Fruit fly (Drosophila melanogaster) whole organism, embryonic: ENCODE measurements around the gene CG5611.

Source experiments
- C15 ChIP-seq: fragments of 200-800 bp; sonication (Bioruptor generic); IDR thresholded peaks from 3 replicates; pipeline ENCODE4 v1.3.6; 2022; ENCODE audit warnings: missing biosample characterization, missing genetic modification characterization
- CG10147 ChIP-seq: fragments of 200-800 bp; sonication (Bioruptor generic); optimal IDR thresholded peaks from 2 replicates; lab custom pipeline; 2019; ENCODE audit warnings: missing biosample characterization, mild to moderate bottlenecking, missing genetic modification characterization, moderate library complexity
- CG10959 ChIP-seq: fragments of 200-800 bp; sonication (Bioruptor generic); IDR thresholded peaks from 2 replicates; pipeline ENCODE4 v1.3.6; 2022; ENCODE audit warnings: missing biosample characterization, missing genetic modification characterization
- CG11504 ChIP-seq: fragments of 200-800 bp; sonication (Bioruptor generic); optimal IDR thresholded peaks from 3 replicates; lab custom pipeline; 2019; ENCODE audit warnings: missing biosample characterization, mild to moderate bottlenecking, missing genetic modification characterization, moderate library complexity
- CG11696 ChIP-seq: fragments of 200-800 bp; sonication (Bioruptor generic); IDR thresholded peaks from 2 replicates; pipeline ENCODE4 v1.3.6; 2022; ENCODE audit warnings: missing biosample characterization, missing genetic modification characterization
- CG12155 ChIP-seq: fragments of 200-800 bp; sonication (Bioruptor generic); optimal IDR thresholded peaks from 3 replicates; lab custom pipeline; 2016; ENCODE audit warnings: missing biosample characterization, missing genetic modification characterization
- CG1233 ChIP-seq: fragments of 200-800 bp; sonication (Bioruptor generic); optimal IDR thresholded peaks from 4 replicates; lab custom pipeline; 2018; ENCODE audit warnings: missing biosample characterization, mild to moderate bottlenecking, missing genetic modification characterization
- CG12769 ChIP-seq: fragments of 200-800 bp; sonication (Bioruptor generic); optimal IDR thresholded peaks from 2 replicates; lab custom pipeline; 2019; ENCODE audit warnings: missing biosample characterization, mild to moderate bottlenecking, missing genetic modification characterization, moderate library complexity
- CG13775 ChIP-seq: fragments of 200-800 bp; sonication (Bioruptor generic); optimal IDR thresholded peaks from 3 replicates; lab custom pipeline; 2017; ENCODE audit warnings: missing biosample characterization, mild to moderate bottlenecking, missing genetic modification characterization
- CG14965 ChIP-seq: fragments of 200-800 bp; sonication (Bioruptor generic); optimal IDR thresholded peaks from 2 replicates; lab custom pipeline; 2016; ENCODE audit warnings: missing biosample characterization, missing genetic modification characterization, borderline replicate concordance
- CG16863 ChIP-seq: fragments of 200-800 bp; sonication (Bioruptor generic); optimal IDR thresholded peaks from 3 replicates; lab custom pipeline; 2016; ENCODE audit warnings: missing biosample characterization, missing genetic modification characterization
- CG17186 ChIP-seq: fragments of 200-800 bp; sonication (Bioruptor generic); optimal IDR thresholded peaks from 3 replicates; lab custom pipeline; 2017; ENCODE audit warnings: missing biosample characterization, missing genetic modification reagents, missing genetic modification characterization
- CG17612 ChIP-seq: fragments of 200-800 bp; sonication (Bioruptor generic); IDR thresholded peaks from 2 replicates; pipeline ENCODE4 v1.3.6; 2022; ENCODE audit warnings: missing biosample characterization, missing genetic modification characterization
- CG17829 ChIP-seq: fragments of 200-800 bp; optimal IDR thresholded peaks from 2 replicates; lab custom pipeline; 2019; ENCODE audit warnings: missing biosample characterization, mild to moderate bottlenecking, missing genetic modification characterization, moderate library complexity
- CG30431 ChIP-seq: fragments of 200-800 bp; sonication (Bioruptor generic); optimal IDR thresholded peaks from 2 replicates; lab custom pipeline; 2017; ENCODE audit warnings: missing biosample characterization, missing genetic modification characterization
- CG3163 ChIP-seq: fragments of 200-800 bp; sonication (Bioruptor generic); optimal IDR thresholded peaks from 3 replicates; lab custom pipeline; 2016; ENCODE audit warnings: missing biosample characterization, missing genetic modification characterization
- CG6791 ChIP-seq: fragments of 200-800 bp; sonication (Bioruptor generic); IDR thresholded peaks from 3 replicates; pipeline ENCODE4 v1.3.6; 2022; ENCODE audit warnings: missing biosample characterization, missing genetic modification characterization; ENCODE audit not compliant: partially characterized antibody
- CG8388 ChIP-seq: fragments of 200-800 bp; sonication (Bioruptor generic); optimal IDR thresholded peaks from 2 replicates; lab custom pipeline; 2019; ENCODE audit warnings: missing biosample characterization, mild to moderate bottlenecking, missing genetic modification characterization, moderate library complexity
- CG9797 ChIP-seq: fragments of 200-800 bp; sonication (Bioruptor generic); optimal IDR thresholded peaks from 3 replicates; lab custom pipeline; 2018; ENCODE audit warnings: missing biosample characterization, mild to moderate bottlenecking, missing genetic modification characterization
- Dad ChIP-seq: fragments of 200-800 bp; sonication (Bioruptor generic); optimal IDR thresholded peaks from 3 replicates; lab custom pipeline; 2016; ENCODE audit warnings: missing biosample characterization, missing genetic modification characterization
- Dip3 ChIP-seq: fragments of 200-800 bp; sonication (Bioruptor generic); optimal IDR thresholded peaks from 3 replicates; lab custom pipeline; 2016; ENCODE audit warnings: missing biosample characterization, missing genetic modification characterization
- Doc2 ChIP-seq: fragments of 200-800 bp; sonication (Bioruptor generic); IDR thresholded peaks from 2 replicates; pipeline ENCODE4 v1.3.6; 2022; ENCODE audit warnings: missing biosample characterization, missing genetic modification characterization
- Dp ChIP-seq: fragments of 200-800 bp; sonication (Bioruptor generic); optimal IDR thresholded peaks from 2 replicates; lab custom pipeline; 2018; ENCODE audit warnings: missing biosample characterization, mild to moderate bottlenecking, missing genetic modification characterization, moderate library complexity
- Drgx ChIP-seq: fragments of 200-800 bp; sonication (Bioruptor generic); IDR thresholded peaks from 2 replicates; pipeline ENCODE4 v1.3.6; 2022; ENCODE audit warnings: missing biosample characterization, missing genetic modification characterization
- Fer3 ChIP-seq: fragments of 200-800 bp; sonication (Bioruptor generic); optimal IDR thresholded peaks from 2 replicates; lab custom pipeline; 2018; ENCODE audit warnings: missing biosample characterization, mild to moderate bottlenecking, missing genetic modification characterization, moderate library complexity
- HHEX ChIP-seq: fragments of 200-800 bp; sonication (Bioruptor generic); optimal IDR thresholded peaks from 3 replicates; lab custom pipeline; 2017; ENCODE audit warnings: missing biosample characterization, mild to moderate bottlenecking, missing genetic modification characterization, missing genetic modification reagents
- Hsf ChIP-seq: fragments of 200-800 bp; sonication (Bioruptor generic); optimal IDR thresholded peaks from 3 replicates; lab custom pipeline; 2016; ENCODE audit warnings: missing biosample characterization, missing genetic modification characterization
- MTF-1 ChIP-seq: fragments of 200-800 bp; sonication (Bioruptor generic); optimal IDR thresholded peaks from 2 replicates; lab custom pipeline; 2018; ENCODE audit warnings: missing biosample characterization, mild to moderate bottlenecking, missing genetic modification characterization, borderline replicate concordance
- Rx ChIP-seq: fragments of 200-800 bp; sonication (Bioruptor generic); IDR thresholded peaks from 2 replicates; pipeline ENCODE4 v1.3.6; 2022; ENCODE audit warnings: missing biosample characterization, missing genetic modification characterization
- Xbp1 ChIP-seq: fragments of 200-800 bp; sonication (Bioruptor generic); optimal IDR thresholded peaks from 3 replicates; lab custom pipeline; 2016; ENCODE audit warnings: missing biosample characterization, mild to moderate bottlenecking, missing genetic modification characterization
- bbx ChIP-seq: fragments of 200-800 bp; sonication (Bioruptor generic); IDR thresholded peaks from 2 replicates; pipeline ENCODE4 v1.3.6; 2022; ENCODE audit warnings: missing biosample characterization, missing genetic modification characterization; ENCODE audit not compliant: partially characterized antibody
- chif ChIP-seq, 2 experiments: fragments of 200-800 bp; sonication (Bioruptor generic); optimal IDR thresholded peaks; 3 replicates each; lab custom pipeline; 2016; ENCODE audit warnings: missing biosample characterization in 2 of 2, missing genetic modification characterization in 2 of 2
- chinmo ChIP-seq: fragments of 200-800 bp; sonication (Bioruptor generic); IDR thresholded peaks from 4 replicates; pipeline ENCODE4 v1.3.6; 2022; ENCODE audit warnings: missing biosample characterization, missing genetic modification characterization; ENCODE audit not compliant: partially characterized antibody
- chm ChIP-seq: fragments of 200-800 bp; sonication (Bioruptor generic); IDR thresholded peaks from 2 replicates; pipeline ENCODE4 v1.3.6; 2022; ENCODE audit warnings: missing biosample characterization, missing genetic modification characterization
- croc ChIP-seq: fragments of 200-800 bp; sonication (Bioruptor generic); conservative IDR thresholded peaks from 3 replicates; pipeline ENCODE4 v1.3.6; 2022; ENCODE audit warnings: missing biosample characterization, missing genetic modification characterization
- cwo ChIP-seq: fragments of 200-800 bp; sonication (Bioruptor generic); optimal IDR thresholded peaks from 3 replicates; lab custom pipeline; 2017; ENCODE audit warnings: missing biosample characterization, missing genetic modification characterization, mild to moderate bottlenecking, moderate library complexity, missing genetic modification reagents
- exex ChIP-seq: fragments of 200-800 bp; sonication (Bioruptor generic); optimal IDR thresholded peaks from 4 replicates; lab custom pipeline; 2018; ENCODE audit warnings: missing biosample characterization, mild to moderate bottlenecking, missing genetic modification characterization, moderate library complexity
- fru ChIP-seq: fragments of >200 bp; optimal IDR thresholded peaks from 2 replicates; lab custom pipeline; 2017
- klu ChIP-seq: fragments of 200-800 bp; sonication (Bioruptor generic); IDR thresholded peaks from 2 replicates; pipeline ENCODE4 v1.3.6; 2022; ENCODE audit warnings: missing biosample characterization, missing genetic modification characterization
- lmd ChIP-seq: fragments of 200-800 bp; sonication (Bioruptor generic); IDR thresholded peaks from 2 replicates; pipeline ENCODE4 v1.3.6; 2022; ENCODE audit warnings: missing biosample characterization, missing genetic modification characterization
- pfk ChIP-seq: fragments of 200-800 bp; sonication (Bioruptor generic); optimal IDR thresholded peaks from 2 replicates; lab custom pipeline; 2018; ENCODE audit warnings: missing biosample characterization, mild to moderate bottlenecking, missing genetic modification characterization, moderate library complexity
- pnt ChIP-seq: fragments of 200-800 bp; sonication (Bioruptor generic); optimal IDR thresholded peaks from 3 replicates; lab custom pipeline; 2016; ENCODE audit warnings: missing biosample characterization, missing genetic modification characterization
- sens ChIP-seq: fragments of 200-800 bp; sonication (Bioruptor generic); peaks from one replicate; lab custom pipeline; 2016; ENCODE audit warnings: missing biosample characterization, missing genetic modification characterization
- sim ChIP-seq: fragments of 200-800 bp; sonication (Bioruptor generic); IDR thresholded peaks from 2 replicates; pipeline ENCODE4 v1.3.6; 2022; ENCODE audit warnings: missing biosample characterization, missing genetic modification characterization
- sr ChIP-seq: fragments of 200-800 bp; sonication (Bioruptor generic); IDR thresholded peaks from 3 replicates; pipeline ENCODE4 v1.3.6; 2022; ENCODE audit warnings: missing biosample characterization, missing genetic modification characterization
- sug ChIP-seq: fragments of 200-800 bp; optimal IDR thresholded peaks from 2 replicates; lab custom pipeline; 2019; ENCODE audit warnings: missing biosample characterization, mild to moderate bottlenecking, missing genetic modification characterization, moderate library complexity
- tup ChIP-seq: fragments of 200-800 bp; sonication (Bioruptor generic); optimal IDR thresholded peaks from 2 replicates; lab custom pipeline; 2016; ENCODE audit warnings: missing biosample characterization, mild to moderate bottlenecking, missing genetic modification characterization, moderate library complexity
- vnd ChIP-seq: fragments of 200-800 bp; sonication (Bioruptor generic); IDR thresholded peaks from 3 replicates; pipeline ENCODE4 v1.3.6; 2022; ENCODE audit warnings: missing biosample characterization, missing genetic modification characterization; ENCODE audit not compliant: partially characterized antibody
- zen ChIP-seq: fragments of 200-800 bp; sonication (Bioruptor generic); optimal IDR thresholded peaks from 3 replicates; lab custom pipeline; 2018; ENCODE audit warnings: missing biosample characterization, mild to moderate bottlenecking, missing genetic modification characterization, moderate library complexity

CG5611 gene

DNA sequence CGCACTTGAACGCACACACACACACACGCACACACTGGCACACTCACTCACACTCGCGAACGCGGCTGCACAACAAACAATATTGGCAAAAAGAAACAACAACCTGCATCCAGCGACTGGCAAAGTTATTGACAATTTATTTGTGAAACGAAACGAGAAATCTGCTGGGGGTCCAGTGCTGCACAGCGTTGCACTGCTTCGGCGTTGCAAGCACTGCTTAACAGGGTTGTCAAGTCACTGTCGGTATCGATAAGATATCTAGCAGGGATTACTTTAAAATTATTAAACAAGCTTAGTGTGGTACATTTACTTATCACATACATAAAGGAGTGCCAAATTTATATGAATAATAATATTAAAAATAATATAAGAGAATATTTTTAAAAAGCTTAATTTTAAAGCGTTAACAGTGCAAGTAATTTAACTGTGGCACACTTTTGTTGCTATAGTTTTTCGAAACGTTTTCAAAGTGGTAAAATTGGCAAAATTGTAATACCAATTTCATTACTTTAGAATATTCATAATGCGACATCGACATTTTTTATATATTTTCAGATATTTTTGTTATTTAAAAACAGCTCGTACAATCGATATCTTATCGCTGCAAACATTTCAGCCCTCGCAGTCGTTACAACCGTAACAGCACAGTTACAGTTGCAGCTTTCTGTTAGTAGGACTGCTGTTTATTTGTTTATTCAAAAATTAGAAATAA is 28.5 kb downstream of the CG5611 start, which contains the start of the genes dsd and Tusp (continued):
- TF ChIP-seq exex (tag; lab: Kevin White, UChicago) (peak; percentile 8), CG17186 (no peak), CG10959 (0 out of 2 replicates have a peak, but pooled peaks have one; percentile 35), chinmo (peak; percentile 80; the same call in 2 of the 4 replicates), CG12769 (tag; lab: Kevin White, UChicago) (peak; percentile 57), CG14965 (GFP tag; lab: Kevin White, UChicago) (no peak), sim (GFP tag; lab: Robert Waterston, UW) (no peak), Drgx (GFP tag; lab: Robert Waterston, UW) (no peak), Rx (GFP tag; lab: Robert Waterston, UW) (peak; percentile 68), CG8388 (GFP tag; lab: Kevin White, UChicago) (peak; percentile 32), CG17612 (GFP tag; lab: Robert Waterston, UW) (0 out of 2 replicates have a peak, but pooled peaks have one; percentile 17), Dad (GFP tag; lab: Kevin White, UChicago) (peak; percentile 73), Doc2 (GFP tag; lab: Robert Waterston, UW) (no peak), lmd (peak; percentile 72), klu (GFP tag; lab: Robert Waterston, UW) (0 out of 2 replicates have a peak, but pooled peaks have one; percentile 36), Xbp1 (GFP tag; lab: Kevin White, UChicago) (peak; percentile 91), CG11696 (GFP tag; lab: Robert Waterston, UW) (no peak), chm (GFP tag; lab: Robert Waterston, UW) (peak; percentile 72), CG9797 (GFP tag; lab: Kevin White, UChicago) (no peak), zen (peak; percentile 48), Hsf (GFP tag; lab: Kevin White, UChicago) (peak; percentile 73), pnt (GFP tag; lab: Kevin White, UChicago) (peak; percentile 69), vnd (GFP tag; lab: Robert Waterston, UW) (peak; percentile 68; the same call in 2 of the 3 replicates), Dp (GFP tag; lab: Kevin White, UChicago) (peak; percentile 25), cwo (peak; percentile 51), CG30431 (peak; percentile 64), tup (GFP tag; lab: Kevin White, UChicago) (peak; percentile 67), CG11504 (tag; lab: Kevin White, UChicago) (peak; percentile 71), CG1233 (GFP tag; lab: Kevin White, UChicago) (peak; percentile 57), CG3163 (GFP tag; lab: Kevin White, UChicago) (peak; percentile 31), bbx (GFP tag; lab: Robert Waterston, UW) (peak; percentile 11; the same call in 1 of the 2 replicates), sens (GFP tag; lab: Kevin White, UChicago) (peak; percentile 91), fru (lab: Kevin White, UChicago) (no peak), sug (peak; percentile 100), CG13775 (peak; percentile 74), HHEX (GFP tag; lab: Kevin White, UChicago) (peak; percentile 31), CG6791 (GFP tag; lab: Robert Waterston, UW) (peak; percentile 70; the same call in 2 of the 3 replicates), C15 (GFP tag; lab: Robert Waterston, UW) (no peak), CG12155 (GFP tag; lab: Kevin White, UChicago) (peak; percentile 84), CG10147 (GFP tag; lab: Kevin White, UChicago) (peak; percentile 36), croc (GFP tag; lab: Robert Waterston, UW) (peak; percentile 38; the same call in 1 of the 3 replicates), chif (GFP tag; optimal IDR thresholded peaks at IDR 0.05; lab: Kevin White, UChicago) (peak; percentile 49 to 69), MTF-1 (GFP tag; lab: Kevin White, UChicago) (peak; percentile 36), sr (GFP tag; lab: Robert Waterston, UW) (no peak), CG17829 (peak; percentile 75), pfk (GFP tag; lab: Kevin White, UChicago) (peak; percentile 75), CG16863 (GFP tag; lab: Kevin White, UChicago) (peak; percentile 62), Fer3 (tag; lab: Kevin White, UChicago) (peak; percentile 56), Dip3 (GFP tag; lab: Kevin White, UChicago) (peak; percentile 72)
